Fruit fly (Drosophila melanogaster) ovary, adult (tissue): ENCODE results near the gene Blos2.
A peak's percentile ranks its signal among the peaks of the same experiment; 100 is the strongest.

Experiments used
- CG17801 ChIP-seq: fragments of 200-800 bp; optimal IDR thresholded peaks from 2 replicates; lab custom pipeline; 2019; ENCODE audit warnings: missing biosample characterization, mild to moderate bottlenecking, missing genetic modification characterization, moderate library complexity; ENCODE audit not compliant: partially characterized antibody

The Blos2 gene

DNA sequence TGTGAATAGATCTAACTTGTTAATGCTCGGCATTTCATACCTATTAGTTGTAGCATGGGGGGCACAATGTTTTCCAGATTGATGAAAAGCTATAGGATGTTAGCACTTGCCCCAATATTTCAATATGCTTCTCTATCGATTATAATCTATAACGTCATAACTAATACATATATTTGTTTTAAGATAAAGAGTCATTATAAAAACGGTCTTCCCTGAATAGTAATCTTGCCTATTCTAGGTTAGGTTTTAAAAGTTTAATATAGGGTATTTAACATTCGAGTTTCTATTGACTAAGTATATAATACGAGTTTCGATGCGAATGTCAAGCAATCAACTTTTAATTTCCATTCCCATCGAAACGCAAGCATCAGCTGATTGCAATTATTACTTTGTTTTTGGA, at the start of gene Blos2, which contains the start of gene CG6321:
Gene Blos2, plus strand, starts transcription at position 372 of the 400 bp plus-strand sequence.
Gene CG6321, minus strand, starts transcription at position 25 of the 400 bp plus-strand sequence.
- TF ChIP-seq CG17801 (GFP tag; lab: Kevin White, UChicago): peak; percentile 89

DNA sequence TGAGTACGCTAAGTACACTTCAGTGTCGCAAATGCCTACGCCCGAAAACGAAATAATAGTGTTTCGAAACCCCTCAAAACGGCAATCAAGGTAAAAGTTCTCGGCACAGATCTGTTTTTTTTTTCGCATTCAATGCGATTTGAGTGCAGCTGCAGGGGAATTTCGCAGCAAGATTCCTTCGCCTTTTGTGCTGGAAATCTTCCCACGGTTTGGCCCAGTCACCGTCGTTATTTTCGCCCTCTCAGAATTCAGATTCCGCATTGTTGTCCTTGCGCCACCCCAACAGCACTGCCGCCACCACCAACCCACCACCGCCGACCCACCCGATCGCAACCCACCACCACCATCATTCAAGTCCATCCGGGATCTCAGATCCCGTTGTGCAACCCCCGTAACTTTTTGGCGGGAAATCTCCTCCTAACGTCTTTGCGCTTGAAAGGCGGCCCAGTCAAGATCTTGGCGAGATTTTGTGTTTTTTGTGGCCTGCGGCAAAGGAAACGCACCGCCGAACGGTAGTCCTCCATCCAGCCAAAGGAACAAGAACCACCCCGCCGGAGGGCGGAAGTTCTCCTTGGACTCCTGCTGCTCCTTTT, 49.7 kb upstream of the Blos2 start:
- no peak for TF ChIP-seq CG17801 (GFP tag; lab: Kevin White, UChicago)

DNA sequence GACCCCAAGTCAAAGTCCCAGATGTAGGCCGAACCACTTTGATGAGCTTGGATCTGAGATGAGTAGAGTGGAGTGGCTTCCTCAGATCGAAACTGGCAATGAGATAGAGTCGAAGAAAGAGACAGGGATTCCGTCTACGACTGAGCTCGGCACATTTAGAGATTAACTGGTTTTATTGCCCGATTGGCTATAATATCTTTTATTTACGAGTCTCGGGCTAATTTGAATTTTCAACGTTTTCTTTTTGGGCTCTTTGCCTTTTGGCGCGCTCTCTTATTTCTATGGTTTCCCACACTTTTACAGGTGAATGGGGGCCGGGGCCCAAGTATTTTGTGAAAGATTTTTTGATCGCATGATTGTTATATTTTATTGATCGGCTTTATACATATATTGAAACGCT, 46.2 kb upstream of the Blos2 start:
- no peak for TF ChIP-seq CG17801 (GFP tag; lab: Kevin White, UChicago)

- TF ChIP-seq CG17801 (GFP tag; lab: Kevin White, UChicago): no peak
These were observed 41.3 kb upstream of the Blos2 start for dm6 chr3L:11020058-11020457.

- TF ChIP-seq CG17801 (GFP tag; lab: Kevin White, UChicago): no peak
These were observed 39.4 kb upstream of the Blos2 start for dm6 chr3L:11021958-11022357.

DNA sequence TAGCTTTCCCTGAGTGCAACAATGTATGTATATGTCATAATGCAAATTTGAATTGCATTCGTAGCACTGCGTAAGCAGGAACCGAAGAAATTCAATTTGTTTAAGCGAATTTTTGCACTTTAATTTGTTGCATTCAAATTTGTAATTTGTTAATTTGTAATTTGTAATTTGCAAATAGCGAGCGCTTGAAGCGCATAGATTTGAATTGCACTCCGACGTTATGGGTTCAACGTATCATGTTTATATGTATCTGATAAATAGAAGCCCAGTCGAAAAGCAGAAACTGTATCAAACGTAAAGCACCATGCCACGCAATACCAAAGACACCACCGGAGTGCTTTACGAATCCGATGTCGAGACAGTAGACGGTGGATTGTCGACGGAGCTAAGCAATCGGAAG, 38.1 kb upstream of the Blos2 start, which contains the start of gene Fad2:
Gene Fad2, plus strand, starts transcription at position 301 of the 400 bp plus-strand sequence.
- TF ChIP-seq CG17801 (GFP tag; lab: Kevin White, UChicago): no peak

dm6 chr3L:11025261-11025660, 36.1 kb upstream of the Blos2 start, which contains the start of gene CG32079:
Gene CG32079, plus strand, starts transcription at chr3L:11025561.
- no peak for TF ChIP-seq CG17801 (GFP tag; lab: Kevin White, UChicago)

dm6 chr3L:11027279-11027678, 34.1 kb upstream of the Blos2 start, which contains the start of gene CG32081:
Gene CG32081, plus strand, starts transcription at chr3L:11027579.
- no peak for TF ChIP-seq CG17801 (GFP tag; lab: Kevin White, UChicago)

dm6 chr3L:11031784-11032183, 29.6 kb upstream of the Blos2 start:
- TF ChIP-seq CG17801 (GFP tag; lab: Kevin White, UChicago): no peak

DNA sequence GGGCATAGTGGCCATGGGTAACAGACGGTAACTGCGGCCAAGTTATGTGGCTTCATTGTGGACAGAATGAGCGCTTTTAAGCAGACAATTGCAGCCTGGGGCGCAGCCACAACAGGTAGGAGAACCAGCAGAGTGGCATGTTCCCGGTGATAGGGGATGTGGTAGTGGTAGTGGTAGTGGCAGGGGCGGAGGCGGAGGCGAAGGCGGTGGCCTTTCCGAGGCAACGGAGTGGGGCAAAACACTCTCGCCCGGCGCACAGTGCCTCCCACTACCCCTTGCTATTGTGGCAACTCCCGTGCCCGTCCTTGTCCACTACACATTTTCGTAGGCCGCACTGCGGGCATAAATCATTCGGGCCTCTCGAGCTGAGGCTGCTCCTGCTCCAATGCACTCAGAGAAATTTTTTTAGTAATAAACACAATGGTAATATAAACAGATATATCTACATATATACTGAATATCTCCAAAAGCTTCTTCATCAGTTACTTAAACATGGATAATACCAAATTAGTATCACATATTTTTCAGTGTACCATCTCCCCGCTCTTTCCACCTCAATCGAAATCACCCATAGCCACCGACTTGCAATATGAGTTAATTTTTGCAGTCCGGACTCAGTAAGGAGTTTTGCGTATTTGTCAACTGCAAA, 27.9 kb upstream of the Blos2 start:
- no peak for TF ChIP-seq CG17801 (GFP tag; lab: Kevin White, UChicago)

- no peak for TF ChIP-seq CG17801 (GFP tag; lab: Kevin White, UChicago)
These were observed 26.3 kb upstream of the Blos2 start for dm6 chr3L:11035039-11035438.

DNA sequence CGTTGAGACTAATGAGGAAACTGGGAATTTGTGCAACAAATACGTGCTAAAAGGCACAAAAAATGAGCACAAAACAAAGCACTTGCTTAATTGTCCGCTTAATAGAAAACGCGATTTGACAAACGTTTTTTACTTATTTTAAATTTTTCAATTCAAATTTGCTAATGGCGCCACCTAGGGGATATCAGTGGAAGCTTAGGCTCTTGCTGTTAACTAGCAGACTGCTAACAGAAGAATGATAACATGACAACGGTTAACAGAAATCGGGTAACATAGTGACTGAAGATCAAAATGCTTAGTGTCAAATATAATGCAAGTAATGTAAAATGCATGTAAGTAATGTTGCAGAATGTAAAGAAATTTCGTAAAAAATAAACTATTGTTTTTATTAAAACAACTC, 20.2 kb upstream of the Blos2 start:
- no peak for TF ChIP-seq CG17801 (GFP tag; lab: Kevin White, UChicago)

- TF ChIP-seq CG17801 (GFP tag; lab: Kevin White, UChicago): peak; percentile 31
These were observed 17.7 kb upstream of the Blos2 start for dm6 chr3L:11043650-11044049.

dm6 chr3L:11045009-11045408, 16.4 kb upstream of the Blos2 start:
- TF ChIP-seq CG17801 (GFP tag; lab: Kevin White, UChicago): no peak

- peak; percentile 59 for TF ChIP-seq CG17801 (GFP tag; lab: Kevin White, UChicago)
These were observed 14.8 kb upstream of the Blos2 start for dm6 chr3L:11046559-11046958.

dm6 chr3L:11047877-11048276, 13.5 kb upstream of the Blos2 start:
- TF ChIP-seq CG17801 (GFP tag; lab: Kevin White, UChicago): peak; percentile 32
